Worm (Caenorhabditis elegans) whole organism, late embryonic: ENCODE data around the gene F41E6.1.

Experiments
- F13H6.1 ChIP-seq: sonication (generic microtip); optimal IDR thresholded peaks from 2 replicates; lab custom pipeline; 2016; ENCODE audit warnings: missing genetic modification characterization, missing compliant biosample characterization
- ama-1 ChIP-seq: fragments of 150-350 bp; optimal IDR thresholded peaks from 2 replicates; lab custom pipeline; 2014
- ceh-18 ChIP-seq: sonication (generic microtip); optimal IDR thresholded peaks from 2 replicates; lab custom pipeline; 2016; ENCODE audit warnings: missing genetic modification characterization, missing compliant biosample characterization
- mec-3 ChIP-seq: sonication (generic microtip); optimal IDR thresholded peaks from 2 replicates; lab custom pipeline; 2016; ENCODE audit warnings: borderline replicate concordance, missing genetic modification characterization, missing compliant biosample characterization
- pha-4 ChIP-seq: fragments of 150-350 bp; optimal IDR thresholded peaks from 2 replicates; lab custom pipeline; 2018; ENCODE audit warnings: missing biosample characterization, missing genetic modification reagents, missing genetic modification characterization
- unc-55 ChIP-seq: sonication (generic microtip); optimal IDR thresholded peaks from 2 replicates; lab custom pipeline; 2017; ENCODE audit warnings: missing biosample characterization, missing genetic modification reagents, missing genetic modification characterization
- unc-86 ChIP-seq: sonication (generic microtip); optimal IDR thresholded peaks from 2 replicates; lab custom pipeline; 2016; ENCODE audit warnings: missing genetic modification characterization, missing compliant biosample characterization

DNA sequence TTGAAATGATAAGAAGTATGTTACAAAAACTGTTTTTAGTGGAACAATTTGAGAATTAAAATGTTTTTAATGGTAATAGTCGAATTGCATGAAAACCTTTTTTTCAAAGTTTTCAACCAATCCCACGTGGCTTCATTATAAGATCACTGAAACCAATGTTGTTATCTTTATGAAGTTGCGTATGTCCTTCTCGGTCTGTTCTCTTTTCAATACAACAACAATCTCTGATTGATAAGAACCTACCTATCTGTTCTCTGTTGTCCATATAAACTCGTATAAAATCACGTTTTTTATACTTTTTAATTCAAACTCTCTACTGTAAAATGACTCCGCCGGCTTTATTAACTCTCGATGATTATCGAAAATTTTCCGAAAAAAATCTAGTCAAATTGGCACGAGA lies 19.1 kb upstream of the F41E6.1 start, which contains the start of gene F41E6.5:
- TF ChIP-seq F13H6.1 (tag; lab: Kevin White, UChicago): no peak
- TF ChIP-seq ama-1 (lab: Kevin White, UChicago): no peak
- no peak for TF ChIP-seq mec-3 (tag; lab: Kevin White, UChicago)
- TF ChIP-seq unc-55 (GFP tag; lab: Kevin White, UChicago): no peak
- no peak for TF ChIP-seq unc-86 (tag; lab: Kevin White, UChicago)
- no peak for TF ChIP-seq ceh-18
- no peak for TF ChIP-seq pha-4 (tag; lab: Kevin White, UChicago)
